Fruit fly (Drosophila melanogaster): ENCODE measurements around the gene GC1.

Gene GC1

dm6 chr3R:11948903-11949358, 18.6 kb upstream of the GC1 start, which contains the start of gene Cad87A (continued):
- no peak for TF ChIP-seq Poxn (GFP tag; IDR thresholded peaks at IDR 0.05)
- no peak for TF ChIP-seq cad (GFP tag; optimal IDR thresholded peaks at IDR 0.05)
- peak; percentile 99 for TF ChIP-seq scrt (GFP tag; optimal IDR thresholded peaks at IDR 0.05)
- peak; percentile 54 for TF ChIP-seq onecut (GFP tag; IDR thresholded peaks at IDR 0.05)
- TF ChIP-seq CG10959 (GFP tag; IDR thresholded peaks at IDR 0.05): no peak
- TF ChIP-seq CG42726 (GFP tag; IDR thresholded peaks at IDR 0.05; ENCODE audit: partially characterized antibody): no peak
- no peak for TF ChIP-seq CG16863 (GFP tag; optimal IDR thresholded peaks at IDR 0.05)
- TF ChIP-seq nmo (GFP tag; optimal IDR thresholded peaks at IDR 0.05): no peak
- no peak for TF ChIP-seq slbo (GFP tag; IDR thresholded peaks at IDR 0.05)
- TF ChIP-seq pzg (GFP tag; optimal IDR thresholded peaks at IDR 0.05): peak; percentile 81
- TF ChIP-seq Vsx1 (GFP tag; optimal IDR thresholded peaks at IDR 0.05): peak; percentile 67
- no peak for TF ChIP-seq tup (GFP tag; optimal IDR thresholded peaks at IDR 0.05)
- TF ChIP-seq Fer3 (tag; optimal IDR thresholded peaks at IDR 0.05): peak; percentile 13
- TF ChIP-seq sisA (GFP tag; IDR thresholded peaks at IDR 0.05): no peak
- no peak for TF ChIP-seq CG10209 (GFP tag; optimal IDR thresholded peaks at IDR 0.05)
- TF ChIP-seq CG13775 (GFP tag; optimal IDR thresholded peaks at IDR 0.05): no peak
- TF ChIP-seq row (GFP tag; IDR thresholded peaks at IDR 0.05): no peak
- TF ChIP-seq slp2 (GFP tag; optimal IDR thresholded peaks at IDR 0.05): no peak
- no peak for TF ChIP-seq dimm (GFP tag; IDR thresholded peaks at IDR 0.05)
- TF ChIP-seq nau (GFP tag; optimal IDR thresholded peaks at IDR 0.05): peak; percentile 35
- TF ChIP-seq CG7372 (GFP tag; IDR thresholded peaks at IDR 0.05): no peak
- TF ChIP-seq CG10147 (GFP tag; optimal IDR thresholded peaks at IDR 0.05): no peak
- no peak for TF ChIP-seq gcm (GFP tag; optimal IDR thresholded peaks at IDR 0.05)
- TF ChIP-seq Atf3 (GFP tag; optimal IDR thresholded peaks at IDR 0.05): no peak
- peak; percentile 97 for TF ChIP-seq kah (GFP tag; optimal IDR thresholded peaks at IDR 0.05)
- no peak for TF ChIP-seq CG10366 (GFP tag; IDR thresholded peaks at IDR 0.05)
- TF ChIP-seq ham (GFP tag; IDR thresholded peaks at IDR 0.05): no peak
- no peak for TF ChIP-seq sc (optimal IDR thresholded peaks at IDR 0.05)
- no peak for TF ChIP-seq sc (GFP tag; optimal IDR thresholded peaks at IDR 0.05)
- no peak for TF ChIP-seq phol (tag; optimal IDR thresholded peaks at IDR 0.05)
- TF ChIP-seq CG3838 (GFP tag; optimal IDR thresholded peaks at IDR 0.05): no peak
- no peak for TF ChIP-seq nerfin-2 (GFP tag; IDR thresholded peaks at IDR 0.05; ENCODE audit: partially characterized antibody)
- TF ChIP-seq Gug (GFP tag; IDR thresholded peaks at IDR 0.05): no peak; the same call in 3 of the 4 replicates
- TF ChIP-seq gce (GFP tag; IDR thresholded peaks at IDR 0.05): no peak
- no peak for TF ChIP-seq ranshi (GFP tag; IDR thresholded peaks at IDR 0.05)
- TF ChIP-seq BtbVII (GFP tag; optimal IDR thresholded peaks at IDR 0.05): no peak
- no peak for TF ChIP-seq CoRest (tag; optimal IDR thresholded peaks at IDR 0.05)
- TF ChIP-seq sr (GFP tag; IDR thresholded peaks at IDR 0.05): no peak
- TF ChIP-seq dmrt99B (tag; optimal IDR thresholded peaks at IDR 0.05): no peak
- TF ChIP-seq NFAT (GFP tag; IDR thresholded peaks at IDR 0.05): no peak
- TF ChIP-seq unpg (GFP tag; optimal IDR thresholded peaks at IDR 0.05): peak; percentile 15
- no peak for TF ChIP-seq Bteb2 (GFP tag; optimal IDR thresholded peaks at IDR 0.05)
- no peak for TF ChIP-seq ab (GFP tag; optimal IDR thresholded peaks at IDR 0.05)
- no peak for TF ChIP-seq CG11247 (GFP tag; IDR thresholded peaks at IDR 0.05)
- TF ChIP-seq CG17361 (GFP tag; IDR thresholded peaks at IDR 0.05): no peak
- peak; percentile 67 for TF ChIP-seq bigmax (GFP tag; optimal IDR thresholded peaks at IDR 0.05)
- TF ChIP-seq CG2129 (GFP tag; IDR thresholded peaks at IDR 0.05; ENCODE audit: partially characterized antibody): no peak
- no peak for TF ChIP-seq CG6272 (GFP tag; IDR thresholded peaks at IDR 0.05)
- no peak for TF ChIP-seq tin (GFP tag; optimal IDR thresholded peaks at IDR 0.05)
- no peak for TF ChIP-seq CG2678 (tag; optimal IDR thresholded peaks at IDR 0.05)
- TF ChIP-seq da (GFP tag; optimal IDR thresholded peaks at IDR 0.05): no peak
- TF ChIP-seq Taf1 (GFP tag; IDR thresholded peaks at IDR 0.05): no peak
- no peak for TF ChIP-seq Doc2 (GFP tag; IDR thresholded peaks at IDR 0.05)
